In genomic region chr3L:1709161-1709560, dm6 we compare ENCODE assay signal across 2 fruit fly cellular contexts.
TF ChIP-seq lines count a peak whose summit lies in the region.

No protein-coding gene starts in this region.

- TF ChIP-seq CTCF in whole organism, embryonic (GFP tag; optimal IDR thresholded peaks at IDR 0.05; lab: Kevin White, UChicago) = no peak

TF ChIP-seq in whole organism, embryonic, 481 proteins besides CTCF, POLR2A, EP300 and RAD21:
- TF ChIP-seq CG3847 (GFP tag; IDR thresholded peaks at IDR 0.05; lab: Robert Waterston, UW) = no peak
- peak; percentile 80 for TF ChIP-seq Ets65A (GFP tag; lab: Kevin White, UChicago)

TF ChIP-seq in whole organism, pupa, 21 proteins besides CTCF, POLR2A, EP300 and RAD21:
- TF ChIP-seq fd96Ca (GFP tag; IDR thresholded peaks at IDR 0.05; lab: Robert Waterston, UW) (no peak), EcR (GFP tag; optimal IDR thresholded peaks at IDR 0.05; lab: Kevin White, UChicago) (peak; percentile 52), CG13204 (GFP tag; optimal IDR thresholded peaks at IDR 0.05; lab: Kevin White, UChicago) (no peak)
